Worm (Caenorhabditis elegans) whole organism, L1 larva: Measurements from ENCODE around the gene orc-4.

Experiments
- C34B4.2 ChIP-seq: sonication (generic microtip); optimal IDR thresholded peaks from 2 replicates; lab custom pipeline; 2017; ENCODE audit warnings: mild to moderate bottlenecking, missing genetic modification characterization, missing compliant biosample characterization
- F16B12.6 ChIP-seq: fragments of 150-350 bp; optimal IDR thresholded peaks from 2 replicates; lab custom pipeline; 2014; ENCODE audit warnings: missing biosample characterization, missing genetic modification characterization
- Y116A8C.19 ChIP-seq: sonication (generic microtip); optimal IDR thresholded peaks from 2 replicates; lab custom pipeline; 2016; ENCODE audit warnings: missing compliant biosample characterization, missing genetic modification characterization, borderline replicate concordance
- aha-1 ChIP-seq: fragments of 150-350 bp; optimal IDR thresholded peaks from 2 replicates; lab custom pipeline; 2014; ENCODE audit warnings: missing biosample characterization, missing genetic modification characterization
- blmp-1 ChIP-seq: fragments of 150-350 bp; optimal IDR thresholded peaks from 2 replicates; lab custom pipeline; 2014; ENCODE audit warnings: missing biosample characterization, missing genetic modification characterization
- ceh-8 ChIP-seq: fragments of 200-800 bp; sonication (Bioruptor generic); optimal IDR thresholded peaks from 2 replicates; lab custom pipeline; 2018; ENCODE audit warnings: mild to moderate bottlenecking, missing genetic modification characterization, moderate library complexity, missing compliant biosample characterization
- ceh-82 ChIP-seq, 3 experiments: fragments of 150-350 bp in 1 of 3; sonication (generic microtip) in 2 of 3; optimal IDR thresholded peaks; 2 replicates each; lab custom pipeline; 2014 to 2017; ENCODE audit warnings: missing biosample characterization in 3 of 3, missing genetic modification characterization in 3 of 3
- ceh-90 ChIP-seq: sonication (generic microtip); optimal IDR thresholded peaks from 2 replicates; lab custom pipeline; 2016; ENCODE audit warnings: missing genetic modification characterization, missing compliant biosample characterization
- ces-1 ChIP-seq: fragments of 150-350 bp; optimal IDR thresholded peaks from 2 replicates; lab custom pipeline; 2014; ENCODE audit warnings: missing biosample characterization, missing genetic modification reagents, missing genetic modification characterization
- dpl-1 ChIP-seq, 3 experiments: fragments of 150-350 bp in 2 of 3; sonication (generic microtip) in 1 of 3; optimal IDR thresholded peaks; 2 replicates each; lab custom pipeline; 2014 to 2017; ENCODE audit warnings: missing biosample characterization in 3 of 3, missing genetic modification characterization in 3 of 3, missing genetic modification reagents in 3 of 3
- dsc-1 ChIP-seq: sonication (generic microtip); optimal IDR thresholded peaks from 2 replicates; lab custom pipeline; 2016; ENCODE audit warnings: mild to moderate bottlenecking, missing genetic modification characterization, missing compliant biosample characterization
- egl-13 ChIP-seq: sonication (generic microtip); optimal IDR thresholded peaks from 2 replicates; lab custom pipeline; 2016; ENCODE audit warnings: missing genotype, missing genetic modification reagents, missing genetic modification characterization, missing compliant biosample characterization
- elt-2 ChIP-seq: sonication (generic microtip); optimal IDR thresholded peaks from 2 replicates; lab custom pipeline; 2016; ENCODE audit warnings: missing genetic modification characterization, mild to moderate bottlenecking, inconsistent platforms, missing compliant biosample characterization, missing genetic modification reagents
- ets-5 ChIP-seq: fragments of 200-800 bp; sonication (Bioruptor generic); IDR thresholded peaks from 2 replicates; pipeline ENCODE4 v1.3.6; 2022; ENCODE audit warnings: missing genetic modification characterization, missing compliant biosample characterization
- fkh-8 ChIP-seq: sonication (generic microtip); optimal IDR thresholded peaks from 2 replicates; lab custom pipeline; 2016; ENCODE audit warnings: mild to moderate bottlenecking, missing genetic modification characterization, missing compliant biosample characterization
- hlh-17 ChIP-seq: fragments of 200-800 bp; sonication (Bioruptor generic); optimal IDR thresholded peaks from 2 replicates; lab custom pipeline; 2018; ENCODE audit warnings: missing genetic modification characterization, mild to moderate bottlenecking, missing compliant biosample characterization, moderate library complexity, borderline replicate concordance
- hlh-4 ChIP-seq: sonication (generic microtip); optimal IDR thresholded peaks from 2 replicates; lab custom pipeline; 2016; ENCODE audit warnings: mild to moderate bottlenecking, missing genetic modification characterization, missing compliant biosample characterization
- isw-1 ChIP-seq: fragments of 200-800 bp; sonication (Bioruptor generic); IDR thresholded peaks from 2 replicates; pipeline ENCODE4 v1.3.6; 2022; ENCODE audit warnings: missing genetic modification characterization, missing compliant biosample characterization
- lin-13 ChIP-seq: fragments of 150-350 bp; optimal IDR thresholded peaks from 2 replicates; lab custom pipeline; 2014; ENCODE audit warnings: missing biosample characterization, missing genetic modification reagents, missing genetic modification characterization
- lin-14 ChIP-seq: fragments of 200-800 bp; sonication (Bioruptor generic); optimal IDR thresholded peaks from 2 replicates; lab custom pipeline; 2018; ENCODE audit warnings: mild to moderate bottlenecking, missing genetic modification characterization, moderate library complexity, missing compliant biosample characterization
- lin-15B ChIP-seq: fragments of 150-350 bp; sonication (generic microtip); optimal IDR thresholded peaks from 3 replicates; lab custom pipeline; 2014; ENCODE audit warnings: missing biosample characterization, missing genetic modification characterization
- lin-35 ChIP-seq, 2 experiments: fragments of 150-350 bp; optimal IDR thresholded peaks; 2 replicates each; lab custom pipeline; 2014; ENCODE audit warnings: missing biosample characterization in 2 of 2, missing genetic modification characterization in 2 of 2, missing genetic modification reagents in 2 of 2
- lin-39 ChIP-seq: fragments of 150-350 bp; optimal IDR thresholded peaks from 2 replicates; lab custom pipeline; 2014; ENCODE audit warnings: missing biosample characterization, missing genetic modification reagents, missing genetic modification characterization
- lsy-2 ChIP-seq, 2 experiments: fragments of 150-350 bp; optimal IDR thresholded peaks; 2 replicates each; lab custom pipeline; 2014; ENCODE audit warnings: missing biosample characterization in 2 of 2, missing genetic modification characterization in 2 of 2
- mef-2 ChIP-seq: fragments of 150-350 bp; optimal IDR thresholded peaks from 2 replicates; lab custom pipeline; 2014; ENCODE audit warnings: missing biosample characterization, missing genetic modification characterization
- mep-1 ChIP-seq: fragments of 150-350 bp; optimal IDR thresholded peaks from 2 replicates; lab custom pipeline; 2014; ENCODE audit warnings: missing biosample characterization, missing genetic modification characterization
- nhr-12 ChIP-seq: sonication (generic microtip); optimal IDR thresholded peaks from 2 replicates; lab custom pipeline; 2017; ENCODE audit warnings: missing biosample characterization, missing genetic modification characterization
- nhr-19 ChIP-seq: fragments of 200-800 bp; sonication (Bioruptor generic); conservative IDR thresholded peaks from 2 replicates; pipeline ENCODE4 v1.3.6; 2022; ENCODE audit warnings: missing genetic modification characterization, missing compliant biosample characterization
- nhr-20 ChIP-seq: sonication (generic microtip); optimal IDR thresholded peaks from 2 replicates; lab custom pipeline; 2016; ENCODE audit warnings: mild to moderate bottlenecking, missing genetic modification characterization, missing compliant biosample characterization
- nhr-237 ChIP-seq: fragments of 150-350 bp; optimal IDR thresholded peaks from 2 replicates; lab custom pipeline; 2014; ENCODE audit warnings: missing biosample characterization, missing genetic modification characterization
- nhr-71 ChIP-seq: sonication (generic microtip); optimal IDR thresholded peaks from 2 replicates; lab custom pipeline; 2016; ENCODE audit warnings: mild to moderate bottlenecking, missing genetic modification characterization, moderate library complexity, missing compliant biosample characterization
- nhr-76 ChIP-seq: sonication (generic microtip); optimal IDR thresholded peaks from 2 replicates; lab custom pipeline; 2017; ENCODE audit warnings: missing biosample characterization, missing genetic modification characterization
- nhr-77 ChIP-seq: fragments of 150-350 bp; optimal IDR thresholded peaks from 2 replicates; lab custom pipeline; 2014; ENCODE audit warnings: missing biosample characterization, missing genetic modification characterization
- nhr-90 ChIP-seq: sonication (generic microtip); optimal IDR thresholded peaks from 2 replicates; lab custom pipeline; 2016; ENCODE audit warnings: mild to moderate bottlenecking, missing genetic modification characterization, missing compliant biosample characterization; ENCODE audit not compliant: poor library complexity
- pag-3 ChIP-seq: sonication (generic microtip); optimal IDR thresholded peaks from 2 replicates; lab custom pipeline; 2017; ENCODE audit warnings: missing genetic modification characterization, mild to moderate bottlenecking, missing compliant biosample characterization, antibody characterized with exemption, borderline replicate concordance; ENCODE audit not compliant: insufficient read depth
- pax-3 ChIP-seq: fragments of 200-800 bp; sonication (Bioruptor generic); optimal IDR thresholded peaks from 2 replicates; lab custom pipeline; 2018; ENCODE audit warnings: mild to moderate bottlenecking, missing genetic modification characterization, moderate library complexity, missing compliant biosample characterization
- rnt-1 ChIP-seq: sonication (generic microtip); optimal IDR thresholded peaks from 2 replicates; lab custom pipeline; 2016; ENCODE audit warnings: mild to moderate bottlenecking, missing genetic modification characterization, moderate library complexity, missing compliant biosample characterization
- snpc-4 ChIP-seq: fragments of 150-350 bp; optimal IDR thresholded peaks from 2 replicates; lab custom pipeline; 2014; ENCODE audit warnings: missing biosample characterization, missing genetic modification characterization
- sox-4 ChIP-seq: sonication (generic microtip); optimal IDR thresholded peaks from 2 replicates; lab custom pipeline; 2016; ENCODE audit warnings: missing genetic modification characterization, missing compliant biosample characterization
- sup-37 ChIP-seq: fragments of 200-800 bp; sonication (Bioruptor generic); optimal IDR thresholded peaks from 2 replicates; lab custom pipeline; 2018; ENCODE audit warnings: mild to moderate bottlenecking, missing genetic modification characterization, missing compliant biosample characterization
- tlp-1 ChIP-seq: fragments of 150-350 bp; optimal IDR thresholded peaks from 2 replicates; lab custom pipeline; 2014; ENCODE audit warnings: missing biosample characterization, missing genetic modification characterization
- unc-130 ChIP-seq: fragments of 150-350 bp; optimal IDR thresholded peaks from 2 replicates; lab custom pipeline; 2017; ENCODE audit warnings: missing biosample characterization, missing genetic modification characterization, inconsistent platforms
- unc-30 ChIP-seq: sonication (generic microtip); optimal IDR thresholded peaks from 2 replicates; lab custom pipeline; 2017; ENCODE audit warnings: missing biosample characterization, missing genetic modification characterization
- unc-62 ChIP-seq: fragments of 150-350 bp; optimal IDR thresholded peaks from 2 replicates; lab custom pipeline; 2014; ENCODE audit warnings: missing biosample characterization, missing genetic modification reagents, missing genetic modification characterization
- unc-86 ChIP-seq: sonication (generic microtip); optimal IDR thresholded peaks from 2 replicates; lab custom pipeline; 2016; ENCODE audit warnings: missing genetic modification characterization, missing compliant biosample characterization
- vab-15 ChIP-seq: sonication (generic microtip); optimal IDR thresholded peaks from 2 replicates; lab custom pipeline; 2017; ENCODE audit warnings: missing genotype, mild to moderate bottlenecking, missing genetic modification characterization, missing compliant biosample characterization
- xbp-1 ChIP-seq: sonication (generic microtip); optimal IDR thresholded peaks from 2 replicates; lab custom pipeline; 2016; ENCODE audit warnings: missing genetic modification characterization, missing compliant biosample characterization
- ztf-11 ChIP-seq, 2 experiments: sonication (generic microtip); optimal IDR thresholded peaks; 2 replicates each; lab custom pipeline; 2016 to 2017; ENCODE audit warnings: missing genetic modification characterization in 2 of 2, missing biosample characterization in 1 of 2, missing compliant biosample characterization in 1 of 2

The orc-4 gene

DNA sequence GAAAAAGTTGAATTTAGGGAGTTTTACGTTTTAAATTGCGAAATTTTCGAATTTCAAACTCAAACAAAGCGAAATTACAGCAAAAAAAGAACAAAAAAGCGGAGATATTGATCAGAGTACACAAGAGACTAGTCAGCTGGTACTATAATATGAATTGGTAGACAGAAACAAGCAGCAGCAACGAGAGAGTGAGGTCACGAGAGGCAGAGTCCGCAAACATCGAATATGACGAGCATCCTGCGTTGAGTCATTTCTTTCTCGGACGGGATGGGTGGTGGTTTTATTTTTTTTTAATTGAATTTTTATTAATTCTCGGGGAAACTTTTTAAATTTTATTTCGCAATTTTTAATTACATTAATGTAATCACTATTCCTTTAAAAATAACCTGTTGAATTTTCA lies 46.3 kb upstream of the orc-4 start (continued):
- TF ChIP-seq vab-15 (peak; percentile 13), ces-1 (no peak), ceh-8 (GFP tag; lab: Kevin White, UChicago) (peak; percentile 3), nhr-90 (peak; percentile 62), mef-2 (tag; lab: Kevin White, UChicago) (no peak), aha-1 (tag; lab: Kevin White, UChicago) (no peak), xbp-1 (tag; lab: Kevin White, UChicago) (peak; percentile 62), unc-86 (tag; lab: Kevin White, UChicago) (peak; percentile 57), lin-35 (GFP tag; optimal IDR thresholded peaks at IDR 0.05; lab: Kevin White, UChicago) (peak; percentile 79 to 84), nhr-77 (tag; lab: Kevin White, UChicago) (peak; percentile 35), blmp-1 (tag; lab: Kevin White, UChicago) (peak; percentile 59), sup-37 (GFP tag; lab: Kevin White, UChicago) (no peak), nhr-19 (peak; percentile 74), rnt-1 (no peak), nhr-71 (tag; lab: Kevin White, UChicago) (peak; percentile 87), C34B4.2 (tag; lab: Kevin White, UChicago) (no peak), ztf-11 (tag; optimal IDR thresholded peaks at IDR 0.05; lab: Kevin White, UChicago) (peak in 1 of 2 experiments; percentile 26), hlh-4 (tag; lab: Kevin White, UChicago) (no peak), lin-39 (tag; lab: Kevin White, UChicago) (peak; percentile 52), tlp-1 (tag; lab: Kevin White, UChicago) (no peak), unc-130 (peak; percentile 62), lin-15B (tag; lab: Kevin White, UChicago) (peak; percentile 18), unc-30 (tag; lab: Kevin White, UChicago) (no peak), ceh-82 (tag; optimal IDR thresholded peaks at IDR 0.05; lab: Kevin White, UChicago) (peak; percentile 19 to 61 (median 38)), nhr-12 (tag; lab: Kevin White, UChicago) (no peak), lin-13 (peak; percentile 52), nhr-20 (tag; lab: Kevin White, UChicago) (peak; percentile 85), mep-1 (tag; lab: Kevin White, UChicago) (peak; percentile 93), dpl-1 (GFP tag; optimal IDR thresholded peaks at IDR 0.05; lab: Kevin White, UChicago) (peak; percentile 52 to 79 (median 74)), ets-5 (GFP tag; lab: Robert Waterston, UW) (no peak), hlh-17 (no peak)

- no peak for TF ChIP-seq pag-3 (tag; lab: Kevin White, UChicago)
- TF ChIP-seq nhr-71 (tag; lab: Kevin White, UChicago): no peak
- no peak for TF ChIP-seq dpl-1 (GFP tag; optimal IDR thresholded peaks at IDR 0.05; lab: Kevin White, UChicago)
- no peak for TF ChIP-seq snpc-4 (tag; lab: Kevin White, UChicago)
- TF ChIP-seq unc-86 (tag; lab: Kevin White, UChicago): no peak
- no peak for TF ChIP-seq lsy-2 (tag; optimal IDR thresholded peaks at IDR 0.05; lab: Kevin White, UChicago)
- no peak for TF ChIP-seq unc-130
- TF ChIP-seq rnt-1: no peak
- no peak for TF ChIP-seq unc-62
- no peak for TF ChIP-seq nhr-76 (tag; lab: Kevin White, UChicago)
- TF ChIP-seq sup-37 (GFP tag; lab: Kevin White, UChicago): no peak
- TF ChIP-seq nhr-237 (tag; lab: Kevin White, UChicago): no peak
- no peak for TF ChIP-seq hlh-4 (tag; lab: Kevin White, UChicago)
- TF ChIP-seq sox-4 (tag; lab: Kevin White, UChicago): no peak
Observed at ce11 chrIII:10600138-10600626, 45.8 kb upstream of the orc-4 start, which contains the start of gene epg-6. Gene epg-6 (minus strand): TSS chrIII:10600188.

- no peak for TF ChIP-seq nhr-77 (tag; lab: Kevin White, UChicago)
- TF ChIP-seq isw-1 (GFP tag; lab: Robert Waterston, UW): no peak
- no peak for TF ChIP-seq elt-2 (tag; lab: Kevin White, UChicago)
- no peak for TF ChIP-seq F16B12.6 (tag; lab: Kevin White, UChicago)
- peak; percentile 39 for TF ChIP-seq lin-14 (GFP tag; lab: Kevin White, UChicago)
- no peak for TF ChIP-seq ceh-90 (tag; lab: Kevin White, UChicago)
- peak; percentile 84 for TF ChIP-seq fkh-8
- TF ChIP-seq nhr-71 (tag; lab: Kevin White, UChicago): peak; percentile 53
- no peak for TF ChIP-seq ztf-11 (tag; optimal IDR thresholded peaks at IDR 0.05; lab: Kevin White, UChicago)
- TF ChIP-seq nhr-12 (tag; lab: Kevin White, UChicago): no peak
- TF ChIP-seq pax-3 (tag; lab: Kevin White, UChicago): peak; percentile 74
- no peak for TF ChIP-seq pag-3 (tag; lab: Kevin White, UChicago)
- peak; percentile 95 for TF ChIP-seq dsc-1
- TF ChIP-seq egl-13: peak; percentile 58
- no peak for TF ChIP-seq Y116A8C.19
- TF ChIP-seq sox-4 (tag; lab: Kevin White, UChicago): peak; percentile 4
- TF ChIP-seq lin-13: no peak
- TF ChIP-seq unc-62: no peak
Observed at ce11 chrIII:10600894-10601293, 45.1 kb upstream of the orc-4 start.
